Fruit fly (Drosophila melanogaster) whole organism, embryonic: ENCODE data around the gene CG42828.
A peak's percentile ranks its signal among the peaks of the same experiment; 100 is the strongest.

Experiments
- Abd-B ChIP-seq: fragments of 200-800 bp; sonication (Bioruptor generic); optimal IDR thresholded peaks from 2 replicates; lab custom pipeline; 2018; ENCODE audit warnings: missing biosample characterization, mild to moderate bottlenecking, missing genetic modification characterization, moderate library complexity
- Asciz ChIP-seq: fragments of 200-800 bp; sonication (Bioruptor generic); optimal IDR thresholded peaks from 2 replicates; lab custom pipeline; 2017; ENCODE audit warnings: missing biosample characterization, mild to moderate bottlenecking, missing genetic modification characterization, missing genetic modification reagents
- CG11398 ChIP-seq: fragments of 200-800 bp; sonication (Bioruptor generic); optimal IDR thresholded peaks from 2 replicates; lab custom pipeline; 2016; ENCODE audit warnings: missing biosample characterization, missing genetic modification characterization
- CG12071 ChIP-seq: fragments of 200-800 bp; sonication (Bioruptor generic); optimal IDR thresholded peaks from 3 replicates; lab custom pipeline; 2018; ENCODE audit warnings: missing biosample characterization, mild to moderate bottlenecking, missing genetic modification characterization
- CG12219 ChIP-seq: fragments of 200-800 bp; sonication (Bioruptor generic); optimal IDR thresholded peaks from 3 replicates; lab custom pipeline; 2018; ENCODE audit warnings: missing biosample characterization, mild to moderate bottlenecking, missing genetic modification characterization
- CG13424 ChIP-seq: fragments of 200-800 bp; sonication (Bioruptor generic); optimal IDR thresholded peaks from 2 replicates; lab custom pipeline; 2019; ENCODE audit warnings: missing biosample characterization, mild to moderate bottlenecking, missing genetic modification characterization, moderate library complexity
- CG14014 ChIP-seq: fragments of 200-800 bp; sonication (Bioruptor generic); IDR thresholded peaks from 2 replicates; pipeline ENCODE4 v1.3.6; 2022; ENCODE audit warnings: missing biosample characterization, missing genetic modification characterization
- CG15269 ChIP-seq: fragments of 200-800 bp; sonication (Bioruptor generic); optimal IDR thresholded peaks from 2 replicates; lab custom pipeline; 2018; ENCODE audit warnings: missing biosample characterization, mild to moderate bottlenecking, missing genetic modification characterization, moderate library complexity
- CG1602 ChIP-seq: fragments of 200-800 bp; sonication (Bioruptor generic); optimal IDR thresholded peaks from 3 replicates; lab custom pipeline; 2016; ENCODE audit warnings: missing biosample characterization, missing genetic modification characterization
- CG16815 ChIP-seq: fragments of 200-800 bp; sonication (Bioruptor generic); optimal IDR thresholded peaks from 3 replicates; lab custom pipeline; 2017; ENCODE audit warnings: missing biosample characterization, mild to moderate bottlenecking, missing genetic modification characterization
- CG17385 ChIP-seq: fragments of 200-800 bp; sonication (Bioruptor generic); optimal IDR thresholded peaks from 3 replicates; lab custom pipeline; 2018; ENCODE audit warnings: missing biosample characterization, mild to moderate bottlenecking, missing genetic modification characterization
- CG17829 ChIP-seq: fragments of 200-800 bp; optimal IDR thresholded peaks from 2 replicates; lab custom pipeline; 2019; ENCODE audit warnings: missing biosample characterization, mild to moderate bottlenecking, missing genetic modification characterization, moderate library complexity
- CG18619 ChIP-seq: fragments of 200-800 bp; sonication (Bioruptor generic); optimal IDR thresholded peaks from 3 replicates; lab custom pipeline; 2017; ENCODE audit warnings: missing biosample characterization, mild to moderate bottlenecking, missing genetic modification characterization
- CG2202 ChIP-seq: fragments of 200-800 bp; sonication (Bioruptor generic); optimal IDR thresholded peaks from 2 replicates; lab custom pipeline; 2018; ENCODE audit warnings: missing biosample characterization, mild to moderate bottlenecking, missing genetic modification characterization
- CG32532 ChIP-seq: fragments of 200-800 bp; sonication (Bioruptor generic); IDR thresholded peaks from 2 replicates; pipeline ENCODE4 v1.3.6; 2022; ENCODE audit warnings: missing biosample characterization, missing genetic modification characterization
- CG4707 ChIP-seq: fragments of 200-800 bp; sonication (Bioruptor generic); optimal IDR thresholded peaks from 2 replicates; lab custom pipeline; 2018; ENCODE audit warnings: missing biosample characterization, mild to moderate bottlenecking, missing genetic modification characterization, moderate library complexity
- CG6683 ChIP-seq: fragments of 200-800 bp; sonication (Bioruptor generic); optimal IDR thresholded peaks from 2 replicates; lab custom pipeline; 2017; ENCODE audit warnings: missing biosample characterization, mild to moderate bottlenecking, missing genetic modification characterization, missing genetic modification reagents
- CG6854 ChIP-seq: fragments of 200-800 bp; sonication (Bioruptor generic); optimal IDR thresholded peaks from 3 replicates; lab custom pipeline; 2017; ENCODE audit warnings: missing biosample characterization, mild to moderate bottlenecking, missing genetic modification characterization
- CG8924 ChIP-seq: fragments of 200-800 bp; optimal IDR thresholded peaks from 3 replicates; lab custom pipeline; 2019; ENCODE audit warnings: missing biosample characterization, mild to moderate bottlenecking, missing genetic modification characterization, moderate library complexity
- CG9817 ChIP-seq: fragments of 200-800 bp; sonication (Bioruptor generic); optimal IDR thresholded peaks from 2 replicates; lab custom pipeline; 2018; ENCODE audit warnings: missing biosample characterization, mild to moderate bottlenecking, missing genetic modification characterization, moderate library complexity
- CHES-1-like ChIP-seq: fragments of 200-800 bp; sonication (Bioruptor generic); optimal IDR thresholded peaks from 2 replicates; lab custom pipeline; 2016; ENCODE audit warnings: missing biosample characterization, missing genetic modification characterization
- Chrac-16 ChIP-seq: fragments of 200-800 bp; sonication (Bioruptor generic); optimal IDR thresholded peaks from 3 replicates; lab custom pipeline; 2016; ENCODE audit warnings: missing biosample characterization, missing genetic modification characterization
- Dek ChIP-seq: fragments of 200-800 bp; sonication (Bioruptor generic); optimal IDR thresholded peaks from 3 replicates; lab custom pipeline; 2019; ENCODE audit warnings: missing biosample characterization, mild to moderate bottlenecking, missing genetic modification characterization, moderate library complexity
- Dip2 ChIP-seq: fragments of 200-800 bp; sonication (Bioruptor generic); IDR thresholded peaks from 2 replicates; pipeline ENCODE4 v1.3.6; 2022; ENCODE audit warnings: missing biosample characterization, missing genetic modification characterization
- Dip3 ChIP-seq: fragments of 200-800 bp; sonication (Bioruptor generic); optimal IDR thresholded peaks from 3 replicates; lab custom pipeline; 2016; ENCODE audit warnings: missing biosample characterization, missing genetic modification characterization
- Elba2 ChIP-seq: fragments of 200-800 bp; sonication (Bioruptor generic); optimal IDR thresholded peaks from 3 replicates; lab custom pipeline; 2016; ENCODE audit warnings: missing biosample characterization, missing genetic modification characterization
- Hey ChIP-seq: fragments of 200-800 bp; sonication (Bioruptor generic); optimal IDR thresholded peaks from 3 replicates; lab custom pipeline; 2018; ENCODE audit warnings: missing biosample characterization, mild to moderate bottlenecking, missing genetic modification characterization
- Hmr ChIP-seq: fragments of 200-800 bp; sonication (Bioruptor generic); optimal IDR thresholded peaks from 3 replicates; lab custom pipeline; 2017; ENCODE audit warnings: mild to moderate bottlenecking, missing biosample characterization, missing genetic modification reagents, missing genetic modification characterization
- MBD-R2 ChIP-seq: fragments of 200-800 bp; sonication (Bioruptor generic); IDR thresholded peaks from 2 replicates; pipeline ENCODE4 v1.3.6; 2022; ENCODE audit warnings: missing biosample characterization, missing genetic modification characterization
- Mes4 ChIP-seq: fragments of 200-800 bp; sonication (Bioruptor generic); optimal IDR thresholded peaks from 2 replicates; lab custom pipeline; 2016; ENCODE audit warnings: missing biosample characterization, missing genetic modification characterization
- Ravus ChIP-seq: fragments of 200-800 bp; sonication (Bioruptor generic); IDR thresholded peaks from 2 replicates; pipeline ENCODE4 v1.3.6; 2022; ENCODE audit warnings: missing biosample characterization, missing genetic modification characterization
- Sry-β ChIP-seq: fragments of 200-800 bp; sonication (Bioruptor generic); optimal IDR thresholded peaks from 2 replicates; lab custom pipeline; 2018; ENCODE audit warnings: missing biosample characterization, mild to moderate bottlenecking, missing genetic modification characterization, moderate library complexity
- Tbp ChIP-seq: fragments of >200 bp; optimal IDR thresholded peaks from 2 replicates; lab custom pipeline; 2018; ENCODE audit warnings: missing biosample characterization, missing genetic modification characterization
- Xrp1 ChIP-seq: fragments of 200-800 bp; sonication (Bioruptor generic); IDR thresholded peaks from 2 replicates; pipeline ENCODE4 v1.3.6; 2022; ENCODE audit warnings: missing biosample characterization, missing genetic modification characterization
- az2 ChIP-seq: fragments of 200-800 bp; sonication (Bioruptor generic); optimal IDR thresholded peaks from 3 replicates; lab custom pipeline; 2016; ENCODE audit warnings: missing biosample characterization, missing genetic modification characterization
- cato ChIP-seq: fragments of 200-800 bp; sonication (Bioruptor generic); optimal IDR thresholded peaks from 2 replicates; lab custom pipeline; 2016; ENCODE audit warnings: missing biosample characterization, missing genetic modification characterization, borderline replicate concordance
- dysf ChIP-seq: fragments of 200-800 bp; sonication (Bioruptor generic); IDR thresholded peaks from 3 replicates; pipeline ENCODE4 v1.3.6; 2022; ENCODE audit warnings: missing biosample characterization, missing genetic modification characterization
- fu2 ChIP-seq: fragments of 200-800 bp; sonication (Bioruptor generic); optimal IDR thresholded peaks from 2 replicates; lab custom pipeline; 2016; ENCODE audit warnings: missing biosample characterization, missing genetic modification characterization
- grau ChIP-seq: fragments of 200-800 bp; optimal IDR thresholded peaks from 3 replicates; lab custom pipeline; 2019; ENCODE audit warnings: missing biosample characterization, mild to moderate bottlenecking, missing genetic modification characterization, moderate library complexity
- gsb-n ChIP-seq: fragments of 200-800 bp; sonication (Bioruptor generic); optimal IDR thresholded peaks from 3 replicates; lab custom pipeline; 2018; ENCODE audit warnings: missing biosample characterization, mild to moderate bottlenecking, missing genetic modification characterization
- ind ChIP-seq: fragments of 200-800 bp; sonication (Bioruptor generic); optimal IDR thresholded peaks from 3 replicates; lab custom pipeline; 2016; ENCODE audit warnings: missing biosample characterization, missing genetic modification characterization
- jing ChIP-seq: fragments of 200-800 bp; sonication (Bioruptor generic); optimal IDR thresholded peaks from 2 replicates; lab custom pipeline; 2018; ENCODE audit warnings: missing biosample characterization, mild to moderate bottlenecking, missing genetic modification characterization
- kay ChIP-seq: fragments of 200-800 bp; sonication (Bioruptor generic); optimal IDR thresholded peaks from 2 replicates; lab custom pipeline; 2016; ENCODE audit warnings: missing biosample characterization, missing genetic modification characterization
- nmo ChIP-seq: fragments of 200-800 bp; sonication (Bioruptor generic); optimal IDR thresholded peaks from 2 replicates; lab custom pipeline; 2018; ENCODE audit warnings: missing biosample characterization, mild to moderate bottlenecking, missing genetic modification characterization, moderate library complexity
- odd ChIP-seq: fragments of 200-800 bp; sonication (Bioruptor generic); optimal IDR thresholded peaks from 2 replicates; lab custom pipeline; 2017; ENCODE audit warnings: missing biosample characterization, mild to moderate bottlenecking, missing genetic modification characterization
- ranshi ChIP-seq: fragments of 200-800 bp; sonication (Bioruptor generic); IDR thresholded peaks from 2 replicates; pipeline ENCODE4 v1.3.6; 2022; ENCODE audit warnings: missing biosample characterization, missing genetic modification characterization
- scrt ChIP-seq: fragments of 200-800 bp; sonication (Bioruptor generic); optimal IDR thresholded peaks from 2 replicates; lab custom pipeline; 2018; ENCODE audit warnings: missing biosample characterization, mild to moderate bottlenecking, missing genetic modification characterization, moderate library complexity
- tx ChIP-seq: fragments of 200-800 bp; sonication (Bioruptor generic); optimal IDR thresholded peaks from 2 replicates; lab custom pipeline; 2016; ENCODE audit warnings: missing biosample characterization, missing genetic modification characterization
- zen ChIP-seq: fragments of 200-800 bp; sonication (Bioruptor generic); optimal IDR thresholded peaks from 3 replicates; lab custom pipeline; 2018; ENCODE audit warnings: missing biosample characterization, mild to moderate bottlenecking, missing genetic modification characterization, moderate library complexity

CG42828 gene

dm6 chr3R:23332535-23333333 is 40.8 kb upstream of the CG42828 start (continued):
- peak; percentile 72 for TF ChIP-seq nmo
- TF ChIP-seq az2 (GFP tag; lab: Kevin White, UChicago): peak; percentile 32
- TF ChIP-seq scrt (GFP tag; lab: Kevin White, UChicago): peak; percentile 21
- peak; percentile 7 for TF ChIP-seq CG6683
- TF ChIP-seq ind (GFP tag; lab: Kevin White, UChicago): peak; percentile 25
- TF ChIP-seq odd (GFP tag; lab: Kevin White, UChicago): peak; percentile 27
- TF ChIP-seq kay (GFP tag; lab: Kevin White, UChicago): peak; percentile 42
- no peak for TF ChIP-seq MBD-R2 (GFP tag; lab: Robert Waterston, UW)
- peak; percentile 53 for TF ChIP-seq CHES-1-like (GFP tag; lab: Kevin White, UChicago)
- no peak for TF ChIP-seq Dip2 (GFP tag; lab: Robert Waterston, UW)
- TF ChIP-seq fu2 (GFP tag; lab: Kevin White, UChicago): peak; percentile 9
- peak; percentile 79 for TF ChIP-seq Asciz (GFP tag; lab: Kevin White, UChicago)
- TF ChIP-seq CG8924 (tag; lab: Kevin White, UChicago): peak; percentile 57
- TF ChIP-seq CG12219 (GFP tag; lab: Kevin White, UChicago): peak; percentile 45
- TF ChIP-seq CG18619 (GFP tag; lab: Kevin White, UChicago): peak; percentile 58
- no peak for TF ChIP-seq CG16815 (GFP tag; lab: Kevin White, UChicago)
- no peak for TF ChIP-seq Hey (tag; lab: Kevin White, UChicago)
- TF ChIP-seq Ravus (GFP tag; lab: Robert Waterston, UW): no peak
- TF ChIP-seq CG6854 (GFP tag; lab: Kevin White, UChicago): peak; percentile 62
- peak; percentile 26 for TF ChIP-seq Dek (tag; lab: Kevin White, UChicago)
- peak; percentile 44 for TF ChIP-seq CG13424 (tag; lab: Kevin White, UChicago)
- TF ChIP-seq CG9817 (tag; lab: Kevin White, UChicago): peak; percentile 4
- peak; percentile 11 for TF ChIP-seq cato
- peak; percentile 69; the same call in 1 of the 2 replicates for TF ChIP-seq Xrp1 (GFP tag; lab: Robert Waterston, UW)
- TF ChIP-seq CG4707: no peak
- TF ChIP-seq tx (GFP tag; lab: Kevin White, UChicago): peak; percentile 41
- peak; percentile 35 for TF ChIP-seq CG1602 (GFP tag; lab: Kevin White, UChicago)
- peak; percentile 49 for TF ChIP-seq zen (tag; lab: Kevin White, UChicago)
- TF ChIP-seq Elba2 (GFP tag; lab: Kevin White, UChicago): no peak
- TF ChIP-seq Abd-B (GFP tag; lab: Kevin White, UChicago): peak; percentile 29
- TF ChIP-seq jing (GFP tag; lab: Kevin White, UChicago): peak; percentile 34
- TF ChIP-seq Chrac-16: peak; percentile 38
- TF ChIP-seq CG17829: peak; percentile 67
- TF ChIP-seq CG12071 (GFP tag; lab: Kevin White, UChicago): peak; percentile 58
- peak; percentile 45 for TF ChIP-seq CG14014 (GFP tag; lab: Robert Waterston, UW)
- TF ChIP-seq Tbp: no peak
- peak; percentile 33 for TF ChIP-seq Dip3
- peak; percentile 17; the same call in 1 of the 2 replicates for TF ChIP-seq ranshi (GFP tag; lab: Robert Waterston, UW)
- TF ChIP-seq CG2202 (tag; lab: Kevin White, UChicago): peak; percentile 38
- TF ChIP-seq dysf: peak; percentile 56; the same call in 2 of the 3 replicates
- TF ChIP-seq Hmr (GFP tag; lab: Kevin White, UChicago): peak; percentile 55
- TF ChIP-seq gsb-n (tag; lab: Kevin White, UChicago): peak; percentile 32
- no peak for TF ChIP-seq Sry-β
- peak; percentile 26 for TF ChIP-seq Mes4 (GFP tag; lab: Kevin White, UChicago)
- peak; percentile 49 for TF ChIP-seq CG17385 (GFP tag; lab: Kevin White, UChicago)
- peak; percentile 25 for TF ChIP-seq CG11398 (GFP tag; lab: Kevin White, UChicago)
- peak; percentile 39 for TF ChIP-seq CG15269 (tag; lab: Kevin White, UChicago)
- TF ChIP-seq grau (tag; lab: Kevin White, UChicago): peak; percentile 72
- TF ChIP-seq CG32532 (GFP tag; lab: Robert Waterston, UW): peak; percentile 22; the same call in 1 of the 2 replicates
